Fruit fly (Drosophila melanogaster): ENCODE data around the gene Alg14.
A peak's percentile ranks its signal among the peaks of the same experiment; 100 is the strongest.

Alg14 gene

dm6 chrX:15495600-15496379, 23.8 kb downstream of the Alg14 start:
- TF ChIP-seq Eip78C (GFP tag) (peak; percentile 53), dsx (GFP tag; optimal IDR thresholded peaks at IDR 0.05; ENCODE audit: poor library complexity, severe bottlenecking) (no peak), fkh (GFP tag; optimal IDR thresholded peaks at IDR 0.05) (peak; percentile 61)

- TF ChIP-seq CG6276 (GFP tag; optimal IDR thresholded peaks at IDR 0.05) (no peak), fkh (GFP tag; optimal IDR thresholded peaks at IDR 0.05) (peak; percentile 76)
These were observed 24.9 kb downstream of the Alg14 start for dm6 chrX:15496651-15497409.

- TF ChIP-seq ss (GFP tag; optimal IDR thresholded peaks at IDR 0.05): peak in 1 of 2 experiments; percentile 41
- no peak for TF ChIP-seq Sox15 (GFP tag; optimal IDR thresholded peaks at IDR 0.05)
- no peak for TF ChIP-seq CG6276 (GFP tag; optimal IDR thresholded peaks at IDR 0.05)
- no peak for TF ChIP-seq OdsH (GFP tag; optimal IDR thresholded peaks at IDR 0.05)
- no peak for TF ChIP-seq Eip93F (GFP tag; optimal IDR thresholded peaks at IDR 0.05)
- TF ChIP-seq CG9139 (GFP tag; optimal IDR thresholded peaks at IDR 0.05): no peak
- TF ChIP-seq fd59A (GFP tag; optimal IDR thresholded peaks at IDR 0.05): no peak
- TF ChIP-seq CG6854 (GFP tag; optimal IDR thresholded peaks at IDR 0.05): no peak
- no peak for TF ChIP-seq fd85E (GFP tag; optimal IDR thresholded peaks at IDR 0.05)
- TF ChIP-seq CG32006 (GFP tag; optimal IDR thresholded peaks at IDR 0.05): peak; percentile 10
- peak; percentile 71 for TF ChIP-seq Eip78C (GFP tag)
- TF ChIP-seq Blimp-1 (GFP tag; optimal IDR thresholded peaks at IDR 0.05): no peak
- TF ChIP-seq CG10631 (GFP tag; optimal IDR thresholded peaks at IDR 0.05): no peak
- TF ChIP-seq CG7368 (GFP tag; optimal IDR thresholded peaks at IDR 0.05): no peak
- no peak for TF ChIP-seq Ets21C (GFP tag; optimal IDR thresholded peaks at IDR 0.05)
- TF ChIP-seq Lpt (GFP tag; optimal IDR thresholded peaks at IDR 0.05): no peak
- no peak for TF ChIP-seq svp (GFP tag)
- TF ChIP-seq CG8119 (GFP tag; IDR thresholded peaks at IDR 0.05): no peak
- TF ChIP-seq CG4318 (GFP tag; optimal IDR thresholded peaks at IDR 0.05): no peak
- TF ChIP-seq CG16779 (tag; optimal IDR thresholded peaks at IDR 0.05): peak; percentile 5
- no peak for TF ChIP-seq CG8632 (GFP tag; optimal IDR thresholded peaks at IDR 0.05)
- TF ChIP-seq CG11762 (GFP tag; optimal IDR thresholded peaks at IDR 0.05; ENCODE audit: insufficient read depth): no peak
- TF ChIP-seq CG6163 (GFP tag; IDR thresholded peaks at IDR 0.05): peak; percentile 30; the same call in 2 of the 3 replicates
- peak; percentile 94 for TF ChIP-seq fkh (GFP tag; optimal IDR thresholded peaks at IDR 0.05)
These were observed 25.7 kb downstream of the Alg14 start for dm6 chrX:15497440-15498271.

dm6 chrX:15498791-15499190, 26.8 kb downstream of the Alg14 start:
- TF ChIP-seq dsx (GFP tag; optimal IDR thresholded peaks at IDR 0.05; ENCODE audit: poor library complexity, severe bottlenecking) (peak; percentile 48), Hr39 (GFP tag; optimal IDR thresholded peaks at IDR 0.05) (no peak), CG11294 (GFP tag; IDR thresholded peaks at IDR 0.05) (no peak), CG34406 (GFP tag; optimal IDR thresholded peaks at IDR 0.05) (no peak), Sox14 (GFP tag; optimal IDR thresholded peaks at IDR 0.05) (peak; percentile 20), CG1621 (tag; optimal IDR thresholded peaks at IDR 0.05) (peak; percentile 70), ss (GFP tag; optimal IDR thresholded peaks at IDR 0.05) (peak; percentile 60 to 75), esn (GFP tag; optimal IDR thresholded peaks at IDR 0.05) (peak; percentile 37), OdsH (GFP tag; optimal IDR thresholded peaks at IDR 0.05) (no peak), Ets21C (GFP tag; optimal IDR thresholded peaks at IDR 0.05) (no peak), acj6 (GFP tag; optimal IDR thresholded peaks at IDR 0.05) (no peak), CG3919 (GFP tag; optimal IDR thresholded peaks at IDR 0.05) (peak; percentile 62), CG8632 (GFP tag; optimal IDR thresholded peaks at IDR 0.05) (no peak), Lpt (GFP tag; optimal IDR thresholded peaks at IDR 0.05) (no peak), Hr4 (GFP tag; optimal IDR thresholded peaks at IDR 0.05) (no peak), Ets96B (tag; optimal IDR thresholded peaks at IDR 0.05) (peak; percentile 18), CG10669 (GFP tag; optimal IDR thresholded peaks at IDR 0.05) (peak; percentile 9), CG6854 (GFP tag; optimal IDR thresholded peaks at IDR 0.05) (peak; percentile 7), Eip93F (GFP tag; optimal IDR thresholded peaks at IDR 0.05) (no peak), CG8119 (GFP tag; IDR thresholded peaks at IDR 0.05) (0 out of 3 replicates have a peak, but pooled peaks have one; percentile 14), CG16779 (tag; optimal IDR thresholded peaks at IDR 0.05) (no peak), Gug (GFP tag; IDR thresholded peaks at IDR 0.05) (no peak), net (GFP tag; optimal IDR thresholded peaks at IDR 0.05) (peak; percentile 45), cyc (GFP tag; optimal IDR thresholded peaks at IDR 0.05) (no peak), CG10631 (GFP tag; optimal IDR thresholded peaks at IDR 0.05) (no peak), CG3032 (tag; optimal IDR thresholded peaks at IDR 0.05) (no peak)

Measured in whole organism, prepupa.